Worm (Caenorhabditis elegans): Measurements from ENCODE around the gene C10A4.6.

- TF ChIP-seq pha-4 (tag; optimal IDR thresholded peaks at IDR 0.05) (no peak), R02D3.7 (tag; optimal IDR thresholded peaks at IDR 0.05) (no peak), fos-1 (tag; optimal IDR thresholded peaks at IDR 0.05) (no peak), nhr-25 (tag; optimal IDR thresholded peaks at IDR 0.05) (no peak)
Observed at ce11 chrX:7440102-7440501, 49.7 kb downstream of the C10A4.6 start.

All from whole organism, L3 larva.